Worm (Caenorhabditis elegans) whole organism, midembryonic: Measurements from ENCODE around the gene pid-5.
"Not testable (repeated sequence)": the region's sequence is repeated elsewhere in the genome, so short reads cannot be mapped to it uniquely, and the experiment has no call there.

ENCODE experiments used
- flt-1 ChIP-seq: fragments of 200-800 bp; sonication (Bioruptor generic); IDR thresholded peaks from 2 replicates; pipeline ENCODE4 v1.3.6; 2022; ENCODE audit warnings: missing genetic modification characterization, missing compliant biosample characterization
- ref-1 ChIP-seq: fragments of 200-800 bp; sonication (Bioruptor generic); conservative IDR thresholded peaks from 2 replicates; pipeline ENCODE4 v1.3.6; 2022; ENCODE audit warnings: missing genetic modification reagents, missing genetic modification characterization, missing compliant biosample characterization
- tab-1 ChIP-seq: fragments of 200-800 bp; sonication (Bioruptor generic); IDR thresholded peaks from 2 replicates; pipeline ENCODE4 v1.3.6; 2022; ENCODE audit warnings: missing genetic modification characterization, missing compliant biosample characterization
- ztf-29 ChIP-seq: fragments of 200-800 bp; sonication (Bioruptor generic); IDR thresholded peaks from 2 replicates; pipeline ENCODE4 v1.3.6; 2022; ENCODE audit warnings: missing genetic modification reagents, missing genetic modification characterization, missing compliant biosample characterization

DNA sequence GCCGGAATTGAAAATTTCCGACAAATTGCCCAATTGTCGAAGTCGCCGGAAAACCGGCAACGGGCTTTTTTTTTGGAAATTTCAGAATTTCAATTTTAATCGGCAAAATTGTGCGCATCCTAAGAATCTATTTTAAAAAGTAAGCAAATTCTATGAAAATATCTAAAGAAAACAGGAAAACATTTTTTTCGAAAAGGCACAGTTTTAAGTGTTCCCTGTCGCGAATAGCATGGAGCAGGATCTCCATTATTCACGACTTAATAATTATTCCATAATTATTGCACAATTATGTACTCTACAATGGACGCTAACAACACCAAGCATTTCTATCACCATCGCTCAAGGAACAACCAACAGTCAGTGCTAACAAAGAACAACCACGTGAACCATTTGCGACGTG, 40.2 kb downstream of the pid-5 start, which contains the start of gene H43I07.4:
- TF ChIP-seq flt-1; ztf-29 (GFP tag; lab: Robert Waterston, UW); ref-1 (GFP tag; lab: Robert Waterston, UW); tab-1 (GFP tag; lab: Robert Waterston, UW): not testable (repeated sequence)
